Worm (Caenorhabditis elegans) whole organism, L4 larva: Measurements from ENCODE around the gene K08A2.2.

ENCODE experiments used
- R02D3.7 ChIP-seq: fragments of 150-350 bp; sonication (generic microtip); optimal IDR thresholded peaks from 3 replicates; lab custom pipeline; 2014; ENCODE audit warnings: missing biosample characterization, missing genetic modification characterization
- Y75B8A.6 ChIP-seq: fragments of 200-800 bp; sonication (Bioruptor generic); IDR thresholded peaks from 2 replicates; pipeline ENCODE4 v1.3.6; 2022; ENCODE audit warnings: missing genetic modification reagents, missing genetic modification characterization, missing compliant biosample characterization
- aly-2 ChIP-seq: sonication (generic microtip); optimal IDR thresholded peaks from 2 replicates; lab custom pipeline; 2018; ENCODE audit warnings: missing biosample characterization, missing genetic modification characterization
- dmd-6 ChIP-seq: fragments of 200-800 bp; sonication (Bioruptor generic); IDR thresholded peaks from 2 replicates; pipeline ENCODE4 v1.3.6; 2022; ENCODE audit warnings: missing genetic modification reagents, missing genetic modification characterization, missing compliant biosample characterization
- dmd-9 ChIP-seq: fragments of 200-800 bp; sonication (Bioruptor generic); IDR thresholded peaks from 2 replicates; pipeline ENCODE4 v1.3.6; 2022; ENCODE audit warnings: missing genetic modification reagents, missing genetic modification characterization, missing compliant biosample characterization
- fkh-10 ChIP-seq: fragments of 150-350 bp; optimal IDR thresholded peaks from 2 replicates; lab custom pipeline; 2014; ENCODE audit warnings: missing biosample characterization, missing genetic modification reagents, missing genetic modification characterization
- madf-5 ChIP-seq, 2 experiments: fragments of 200-800 bp; sonication (Bioruptor generic); IDR thresholded peaks; 2 replicates each; pipeline ENCODE4 v1.3.6; 2022; ENCODE audit warnings: missing compliant biosample characterization in 2 of 2, missing genetic modification characterization in 2 of 2
- nhr-28 ChIP-seq: fragments of 150-350 bp; optimal IDR thresholded peaks from 2 replicates; lab custom pipeline; 2014; ENCODE audit warnings: missing biosample characterization, missing genetic modification characterization
- nhr-48 ChIP-seq: sonication (generic microtip); optimal IDR thresholded peaks from 2 replicates; lab custom pipeline; 2016; ENCODE audit warnings: mild to moderate bottlenecking, missing genetic modification characterization, missing compliant biosample characterization
- pha-4 ChIP-seq, 2 experiments: fragments of 150-350 bp in 1 of 2; fragments of 200-800 bp in 1 of 2; sonication (Bioruptor generic) in 1 of 2; IDR thresholded peaks in 1 of 2; optimal IDR thresholded peaks in 1 of 2; 2 replicates each; pipeline versions ENCODE4 v1.3.6 to Lab custom; 2014 to 2022; ENCODE audit warnings: missing genetic modification characterization in 2 of 2, missing genetic modification reagents in 2 of 2, missing biosample characterization in 1 of 2, missing compliant biosample characterization in 1 of 2
- snpc-4 ChIP-seq: fragments of 150-350 bp; optimal IDR thresholded peaks from 2 replicates; lab custom pipeline; 2014; ENCODE audit warnings: missing biosample characterization, missing genetic modification characterization
- unc-62 ChIP-seq, 3 experiments: fragments of 150-350 bp in 1 of 3; sonication (generic microtip); optimal IDR thresholded peaks in 2 of 3; peaks in 1 of 3; 1 replicate in 1 of 3; 2 replicates in 2 of 3; lab custom pipeline; 2014 to 2017; ENCODE audit warnings: missing biosample characterization in 3 of 3, missing genetic modification characterization in 3 of 3, missing genetic modification reagents in 3 of 3, missing genotype in 1 of 3
- ztf-11 ChIP-seq: fragments of 150-350 bp; optimal IDR thresholded peaks from 2 replicates; lab custom pipeline; 2014; ENCODE audit warnings: missing biosample characterization, missing genetic modification characterization

ce11 chrII:3030416-3030815 is 39.0 kb downstream of the K08A2.2 start:
- TF ChIP-seq R02D3.7 (no peak), fkh-10 (GFP tag; lab: Kevin White, UChicago) (no peak), unc-62 (GFP tag; optimal IDR thresholded peaks at IDR 0.05 in 1 of 2; lab: Kevin White, UChicago) (no peak), unc-62 (tag; optimal IDR thresholded peaks at IDR 0.05; lab: Kevin White, UChicago) (no peak), nhr-48 (no peak), nhr-28 (tag; lab: Kevin White, UChicago) (no peak), ztf-11 (no peak), aly-2 (tag; lab: Kevin White, UChicago) (no peak), Y75B8A.6 (GFP tag; lab: Robert Waterston, UW) (no peak), dmd-9 (GFP tag; lab: Robert Waterston, UW) (no peak), pha-4 (GFP tag; IDR thresholded peaks at IDR 0.05; lab: Robert Waterston, UW) (no peak), pha-4 (tag; optimal IDR thresholded peaks at IDR 0.05; lab: Kevin White, UChicago) (no peak), dmd-6 (GFP tag; lab: Robert Waterston, UW) (no peak), madf-5 (GFP tag; IDR thresholded peaks at IDR 0.05; lab: Robert Waterston, UW) (no peak), snpc-4 (no peak)
